Worm (Caenorhabditis elegans): ENCODE data around the gene F53G2.1.
"Not testable (repeated sequence)": the region's sequence is repeated elsewhere in the genome, so short reads cannot be mapped to it uniquely, and the experiment has no call there.

DNA sequence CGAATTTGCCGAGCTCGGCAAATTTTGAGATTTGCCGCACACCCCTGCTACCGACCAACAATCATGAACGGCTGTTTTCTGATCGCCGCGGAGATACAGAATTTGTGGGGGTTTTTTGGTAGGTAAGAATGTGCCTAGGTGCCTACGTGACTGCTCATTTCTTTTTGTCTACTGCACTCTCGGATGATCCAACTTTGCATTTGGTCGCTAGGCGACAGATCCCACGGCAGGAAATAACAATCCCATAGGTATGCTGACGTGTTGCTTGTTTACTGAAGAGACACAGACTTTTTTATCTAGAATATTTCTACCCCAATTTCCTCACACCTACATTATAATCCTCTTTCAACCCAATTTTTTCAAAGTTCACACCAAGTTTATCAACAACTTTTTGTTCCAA is 46.5 kb downstream of the F53G2.1 start, which contains the start of gene K02F6.8:
- not testable (repeated sequence) for TF ChIP-seq unc-55 (GFP tag; optimal IDR thresholded peaks at IDR 0.05); mec-3 (tag; optimal IDR thresholded peaks at IDR 0.05; ENCODE audit: borderline replicate concordance)

Measured in whole organism, late embryonic.